Worm (Caenorhabditis elegans) whole organism, young adult: ENCODE measurements around the gene K09C8.2.
A peak's percentile ranks its signal among the peaks of the same experiment; 100 is the strongest.

Source experiments
- B0336.3 ChIP-seq: fragments of 200-800 bp; sonication (Bioruptor generic); IDR thresholded peaks from 2 replicates; pipeline ENCODE4 v1.3.6; 2022; ENCODE audit warnings: missing genetic modification characterization, missing compliant biosample characterization
- F10E7.11 ChIP-seq: sonication (generic microtip); optimal IDR thresholded peaks from 2 replicates; lab custom pipeline; 2017; ENCODE audit warnings: mild to moderate bottlenecking, missing genetic modification characterization, moderate library complexity, missing compliant biosample characterization
- F49E8.2 ChIP-seq: sonication (generic microtip); optimal IDR thresholded peaks from 3 replicates; lab custom pipeline; 2017; ENCODE audit warnings: missing genetic modification characterization, mild to moderate bottlenecking, missing compliant biosample characterization, antibody characterized with exemption, moderate library complexity; ENCODE audit not compliant: insufficient read depth
- F57A8.1 ChIP-seq: fragments of 200-800 bp; sonication (Bioruptor generic); optimal IDR thresholded peaks from 2 replicates; lab custom pipeline; 2018; ENCODE audit warnings: mild to moderate bottlenecking, missing genetic modification characterization, moderate library complexity, missing compliant biosample characterization
- K12H6.12 ChIP-seq: fragments of 200-800 bp; sonication (Bioruptor generic); optimal IDR thresholded peaks from 2 replicates; lab custom pipeline; 2018; ENCODE audit warnings: mild to moderate bottlenecking, missing genetic modification characterization, missing compliant biosample characterization
- ZK185.1 ChIP-seq: sonication (generic microtip); optimal IDR thresholded peaks from 2 replicates; lab custom pipeline; 2016; ENCODE audit warnings: mild to moderate bottlenecking, missing genetic modification characterization, missing compliant biosample characterization; ENCODE audit not compliant: poor library complexity, severe bottlenecking
- athp-1 ChIP-seq: sonication (generic microtip); optimal IDR thresholded peaks from 2 replicates; lab custom pipeline; 2017; ENCODE audit warnings: mild to moderate bottlenecking, missing genetic modification characterization, missing compliant biosample characterization
- attf-3 ChIP-seq: fragments of 200-800 bp; sonication (Bioruptor generic); conservative IDR thresholded peaks from 2 replicates; pipeline ENCODE4 v1.3.6; 2022; ENCODE audit warnings: missing genetic modification reagents, missing genetic modification characterization, missing compliant biosample characterization
- attf-5 ChIP-seq: fragments of 200-800 bp; sonication (Bioruptor generic); optimal IDR thresholded peaks from 2 replicates; lab custom pipeline; 2018; ENCODE audit warnings: mild to moderate bottlenecking, missing genetic modification characterization, missing compliant biosample characterization
- attf-6 ChIP-seq: fragments of 200-800 bp; sonication (Bioruptor generic); IDR thresholded peaks from 2 replicates; pipeline ENCODE4 v1.3.6; 2022; ENCODE audit warnings: missing genetic modification reagents, missing genetic modification characterization, missing compliant biosample characterization
- ccch-3 ChIP-seq: fragments of 200-800 bp; sonication (Bioruptor generic); optimal IDR thresholded peaks from 2 replicates; lab custom pipeline; 2018; ENCODE audit warnings: mild to moderate bottlenecking, missing genetic modification characterization, missing compliant biosample characterization
- cebp-1 ChIP-seq, 2 experiments: fragments of 200-800 bp in 1 of 2; sonication (Bioruptor generic) in 1 of 2; sonication (generic microtip) in 1 of 2; IDR thresholded peaks in 1 of 2; optimal IDR thresholded peaks in 1 of 2; 2 replicates each; pipeline versions ENCODE4 v1.3.6 to Lab custom; 2017 to 2022; ENCODE audit warnings: missing compliant biosample characterization in 2 of 2, missing genetic modification characterization in 2 of 2, mild to moderate bottlenecking in 1 of 2, missing genetic modification reagents in 1 of 2, moderate library complexity in 1 of 2
- egl-44 ChIP-seq: fragments of 200-800 bp; sonication (Bioruptor generic); IDR thresholded peaks from 2 replicates; pipeline ENCODE4 v1.3.6; 2022; ENCODE audit warnings: missing genetic modification reagents, missing genetic modification characterization, missing compliant biosample characterization
- ekl-4 ChIP-seq: fragments of 200-800 bp; sonication (Bioruptor generic); IDR thresholded peaks from 2 replicates; pipeline ENCODE4 v1.3.6; 2022; ENCODE audit warnings: missing genetic modification reagents, missing genetic modification characterization, missing compliant biosample characterization
- him-1 ChIP-seq: sonication (generic microtip); optimal IDR thresholded peaks from 2 replicates; lab custom pipeline; 2016; ENCODE audit warnings: missing genotype, missing genetic modification reagents, missing genetic modification characterization, missing compliant biosample characterization
- lin-54 ChIP-seq: fragments of 200-800 bp; sonication (Bioruptor generic); optimal IDR thresholded peaks from 2 replicates; lab custom pipeline; 2018; ENCODE audit warnings: mild to moderate bottlenecking, missing genetic modification characterization, missing compliant biosample characterization
- madf-10 ChIP-seq: sonication (generic microtip); optimal IDR thresholded peaks from 2 replicates; lab custom pipeline; 2016; ENCODE audit warnings: mild to moderate bottlenecking, missing genetic modification characterization, missing compliant biosample characterization
- madf-3 ChIP-seq: fragments of 200-800 bp; sonication (Bioruptor generic); IDR thresholded peaks from 2 replicates; pipeline ENCODE4 v1.3.6; 2022; ENCODE audit warnings: missing genetic modification reagents, missing genetic modification characterization, missing compliant biosample characterization
- mes-4 ChIP-seq: sonication (generic microtip); optimal IDR thresholded peaks from 2 replicates; lab custom pipeline; 2016; ENCODE audit warnings: missing genotype, missing genetic modification characterization, missing compliant biosample characterization
- nhr-120 ChIP-seq: fragments of 200-800 bp; sonication (Bioruptor generic); IDR thresholded peaks from 2 replicates; pipeline ENCODE4 v1.3.6; 2022; ENCODE audit warnings: missing genetic modification characterization, missing compliant biosample characterization
- nhr-80 ChIP-seq: sonication (generic microtip); optimal IDR thresholded peaks from 2 replicates; lab custom pipeline; 2016; ENCODE audit warnings: missing genetic modification characterization, missing compliant biosample characterization
- rcor-1 ChIP-seq: fragments of 200-800 bp; sonication (Bioruptor generic); IDR thresholded peaks from 2 replicates; pipeline ENCODE4 v1.3.6; 2022; ENCODE audit warnings: missing genetic modification reagents, missing genetic modification characterization, missing compliant biosample characterization
- snpc-1.1 ChIP-seq: sonication (generic microtip); optimal IDR thresholded peaks from 2 replicates; lab custom pipeline; 2017; ENCODE audit warnings: missing genetic modification characterization, mild to moderate bottlenecking, missing compliant biosample characterization, antibody characterized with exemption, moderate library complexity, missing genotype, missing genetic modification reagents; ENCODE audit not compliant: insufficient read depth
- snpc-4 ChIP-seq, 5 experiments: fragments of 150-350 bp in 1 of 5; sonication (generic microtip) in 4 of 5; optimal IDR thresholded peaks; 2 replicates each; lab custom pipeline; 2014 to 2018; ENCODE audit warnings: missing genetic modification characterization in 5 of 5, missing biosample characterization in 3 of 5, antibody characterized with exemption in 2 of 5, mild to moderate bottlenecking in 2 of 5, missing compliant biosample characterization in 2 of 5, missing genotype in 2 of 5, moderate library complexity in 2 of 5, missing genetic modification reagents in 1 of 5
- somi-1 ChIP-seq: fragments of 200-800 bp; sonication (Bioruptor generic); optimal IDR thresholded peaks from 2 replicates; lab custom pipeline; 2018; ENCODE audit warnings: mild to moderate bottlenecking, missing genetic modification characterization, missing compliant biosample characterization
- zim-3 ChIP-seq: sonication (generic microtip); optimal IDR thresholded peaks from 2 replicates; lab custom pipeline; 2017; ENCODE audit warnings: mild to moderate bottlenecking, missing genetic modification characterization, moderate library complexity, missing compliant biosample characterization
- ztf-22 ChIP-seq: fragments of 200-800 bp; sonication (Bioruptor generic); optimal IDR thresholded peaks from 2 replicates; lab custom pipeline; 2018; ENCODE audit warnings: mild to moderate bottlenecking, missing genetic modification characterization, moderate library complexity, missing compliant biosample characterization
- ztf-26 ChIP-seq: sonication (generic microtip); optimal IDR thresholded peaks from 2 replicates; lab custom pipeline; 2017; ENCODE audit warnings: missing genetic modification characterization, missing compliant biosample characterization
- ztf-28 ChIP-seq: fragments of 200-800 bp; sonication (Bioruptor generic); IDR thresholded peaks from 2 replicates; pipeline ENCODE4 v1.3.6; 2022; ENCODE audit warnings: missing genetic modification reagents, missing genetic modification characterization, missing compliant biosample characterization

The K09C8.2 gene

DNA sequence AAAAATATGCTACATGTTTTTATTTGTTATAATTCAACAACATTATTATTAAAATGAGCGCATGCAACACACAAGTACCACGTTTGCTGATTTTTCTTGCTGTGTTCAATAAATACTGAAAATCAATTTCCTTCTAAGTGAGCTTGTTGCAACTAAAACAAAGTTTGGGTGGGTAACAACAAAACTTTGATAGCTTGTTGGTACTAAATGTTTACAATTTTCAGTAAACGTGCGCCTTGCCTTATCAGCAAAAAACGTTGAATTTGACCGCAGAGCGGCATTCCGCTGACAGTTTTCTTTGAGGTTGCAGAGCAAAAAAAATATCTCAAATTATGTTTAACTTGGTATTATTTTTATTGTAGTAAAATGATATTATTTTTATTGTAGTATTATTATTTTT, 22.1 kb downstream of the K09C8.2 start:
- peak; percentile 10 for TF ChIP-seq nhr-80 (tag; lab: Kevin White, UChicago)
- TF ChIP-seq mes-4 (tag; lab: Kevin White, UChicago), result no peak

DNA sequence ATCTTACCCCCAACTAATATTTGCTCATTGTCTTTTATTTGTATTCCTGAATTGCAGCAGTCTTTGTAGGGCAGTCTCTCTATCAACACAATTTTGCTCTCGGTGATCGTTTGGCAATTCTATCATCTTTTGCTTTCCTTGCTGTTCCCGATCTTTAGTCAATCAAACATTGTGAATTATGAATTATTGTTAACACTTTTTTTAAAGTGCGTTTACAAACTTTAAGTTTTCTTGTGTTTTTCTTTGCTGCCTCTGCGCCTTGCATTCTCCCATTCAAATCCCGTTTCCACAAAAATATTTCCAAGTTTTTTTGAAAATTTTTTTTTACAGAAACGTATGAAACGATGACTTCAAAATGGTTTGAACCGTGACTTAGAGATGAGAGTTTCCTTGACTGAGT, 22.8 kb downstream of the K09C8.2 start, which contains the start of gene ver-4:
TSS of gene ver-4 (plus strand) at position 301 of the 400 bp plus-strand sequence.
- TF ChIP-seq madf-3, result no peak
- no peak for TF ChIP-seq F57A8.1 (GFP tag; lab: Kevin White, UChicago)
- no peak for TF ChIP-seq athp-1
- TF ChIP-seq nhr-120 (GFP tag; lab: Robert Waterston, UW), result no peak
- TF ChIP-seq somi-1, result no peak
- TF ChIP-seq attf-5 (GFP tag; lab: Kevin White, UChicago), result no peak
- TF ChIP-seq F49E8.2 (tag; lab: Kevin White, UChicago), result no peak
- TF ChIP-seq cebp-1 (GFP tag; IDR thresholded peaks at IDR 0.05; lab: Robert Waterston, UW), result no peak
- no peak for TF ChIP-seq cebp-1 (tag; optimal IDR thresholded peaks at IDR 0.05; lab: Kevin White, UChicago)

DNA sequence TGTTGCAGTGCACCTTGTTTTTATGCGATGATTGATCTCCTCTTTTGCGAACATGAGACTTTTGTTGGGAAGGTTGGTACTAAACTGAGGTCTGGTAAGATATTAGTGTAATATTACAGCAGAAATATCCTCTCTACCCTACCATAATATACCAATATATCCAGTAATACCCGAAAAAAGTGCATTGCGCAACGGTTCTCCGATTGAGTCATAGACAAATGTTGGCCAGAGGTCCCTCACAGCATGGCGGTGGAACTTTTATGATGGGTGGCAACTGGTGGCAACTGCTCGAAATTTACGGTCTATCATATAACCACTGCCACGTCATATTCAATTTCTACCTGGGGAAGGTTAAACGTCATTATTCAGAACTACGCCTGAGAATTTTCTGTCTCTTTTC, 30.1 kb downstream of the K09C8.2 start:
- TF ChIP-seq B0336.3 (GFP tag; lab: Robert Waterston, UW), result no peak
- no peak for TF ChIP-seq attf-3 (GFP tag; lab: Robert Waterston, UW)
- TF ChIP-seq madf-10, result no peak
- no peak for TF ChIP-seq egl-44 (GFP tag; lab: Robert Waterston, UW)
- TF ChIP-seq snpc-1.1 (tag; lab: Kevin White, UChicago), result no peak
- TF ChIP-seq zim-3, result no peak
- no peak for TF ChIP-seq rcor-1
- no peak for TF ChIP-seq lin-54 (GFP tag; lab: Kevin White, UChicago)
- no peak for TF ChIP-seq him-1
- TF ChIP-seq ccch-3 (GFP tag; lab: Kevin White, UChicago), result no peak
- TF ChIP-seq F57A8.1 (GFP tag; lab: Kevin White, UChicago), result no peak
- no peak for TF ChIP-seq ztf-28 (GFP tag; lab: Robert Waterston, UW)
- TF ChIP-seq ZK185.1 (tag; lab: Kevin White, UChicago), result no peak
- TF ChIP-seq snpc-4 (GFP tag; optimal IDR thresholded peaks at IDR 0.05; lab: Kevin White, UChicago), result no peak
- no peak for TF ChIP-seq snpc-4 (tag; optimal IDR thresholded peaks at IDR 0.05; lab: Kevin White, UChicago)
- TF ChIP-seq K12H6.12 (tag; lab: Kevin White, UChicago), result no peak
- TF ChIP-seq attf-6, result no peak
- TF ChIP-seq, all 124 proteins: peak for 0

DNA sequence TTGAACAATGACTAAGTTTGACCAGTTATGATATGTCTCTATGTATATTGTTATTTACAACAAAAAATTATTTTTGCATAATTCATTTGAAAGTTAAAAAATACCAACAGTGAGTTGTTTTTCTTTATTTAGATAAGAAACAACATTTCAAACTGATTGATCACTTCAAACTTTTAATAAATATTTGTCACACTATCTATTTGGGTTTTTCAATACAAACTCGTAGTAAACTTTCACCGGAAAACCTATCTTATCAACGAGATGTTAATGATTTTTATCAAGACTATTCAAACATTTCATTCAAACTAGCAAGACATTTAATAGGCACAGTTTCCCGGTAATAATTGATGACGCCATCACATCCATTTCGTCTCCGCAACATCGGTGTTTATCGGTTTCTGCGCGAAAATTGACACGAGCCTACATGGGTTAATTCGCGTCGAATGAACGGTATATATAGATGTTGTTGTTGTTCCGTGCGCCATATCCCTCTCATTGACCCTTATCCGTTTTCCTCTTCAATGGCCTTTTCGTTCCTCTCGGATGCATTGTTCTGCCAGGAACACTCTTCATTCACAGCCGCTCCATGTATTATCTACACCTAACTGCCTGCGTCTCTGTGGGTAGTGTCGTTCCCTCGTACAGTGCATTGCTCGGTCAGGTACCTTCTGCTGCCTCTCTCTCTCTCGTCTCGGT, 31.1 kb downstream of the K09C8.2 start:
- 0 out of 2 replicates have a peak, but pooled peaks have one; percentile 39 for TF ChIP-seq ekl-4 (GFP tag; lab: Robert Waterston, UW)
- peak; percentile 47 for TF ChIP-seq nhr-80 (tag; lab: Kevin White, UChicago)
- no peak for TF ChIP-seq ztf-22 (GFP tag; lab: Kevin White, UChicago)

DNA sequence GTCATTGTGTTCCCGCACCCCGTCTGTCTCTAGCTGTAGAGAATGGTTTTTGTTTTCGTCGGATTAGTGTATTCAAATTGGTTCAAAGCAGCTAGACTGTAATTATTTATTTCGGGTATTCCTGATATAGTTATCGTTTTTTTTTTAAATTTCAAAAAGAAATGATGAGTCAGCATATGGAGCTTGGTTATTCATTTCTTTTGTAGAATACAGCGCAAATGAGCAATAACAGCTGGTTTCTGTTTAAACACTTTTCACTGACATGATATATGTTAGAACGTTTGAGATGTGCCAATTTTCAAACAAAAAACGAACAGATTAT, 31.6 kb downstream of the K09C8.2 start:
- no peak for TF ChIP-seq snpc-1.1 (tag; lab: Kevin White, UChicago)
- TF ChIP-seq F10E7.11 (tag; lab: Kevin White, UChicago), result no peak
- no peak for TF ChIP-seq B0336.3 (GFP tag; lab: Robert Waterston, UW)
- TF ChIP-seq ztf-26, result no peak
- no peak for TF ChIP-seq rcor-1
